Fruit fly (Drosophila melanogaster) whole organism, embryonic: Measurements from ENCODE around the gene CG12115.

Experiments
- Abd-B ChIP-seq: fragments of 200-800 bp; sonication (Bioruptor generic); optimal IDR thresholded peaks from 2 replicates; lab custom pipeline; 2018; ENCODE audit warnings: missing biosample characterization, mild to moderate bottlenecking, missing genetic modification characterization, moderate library complexity
- Aef1 ChIP-seq: fragments of 200-800 bp; sonication (Bioruptor generic); IDR thresholded peaks from 3 replicates; pipeline ENCODE4 v1.3.6; 2022; ENCODE audit warnings: missing biosample characterization, missing genetic modification characterization
- Atf6 ChIP-seq: fragments of 200-800 bp; sonication (Bioruptor generic); IDR thresholded peaks from 2 replicates; pipeline ENCODE4 v1.3.6; 2022; ENCODE audit warnings: missing biosample characterization, missing genetic modification characterization
- C15 ChIP-seq: fragments of 200-800 bp; sonication (Bioruptor generic); IDR thresholded peaks from 3 replicates; pipeline ENCODE4 v1.3.6; 2022; ENCODE audit warnings: missing biosample characterization, missing genetic modification characterization
- CG10366 ChIP-seq: fragments of 200-800 bp; sonication (Bioruptor generic); IDR thresholded peaks from 2 replicates; pipeline ENCODE4 v1.3.6; 2022; ENCODE audit warnings: missing biosample characterization, missing genetic modification characterization
- CG10654 ChIP-seq: fragments of 200-800 bp; sonication (Bioruptor generic); optimal IDR thresholded peaks from 2 replicates; lab custom pipeline; 2016; ENCODE audit warnings: missing biosample characterization, missing genetic modification characterization
- CG10959 ChIP-seq: fragments of 200-800 bp; sonication (Bioruptor generic); IDR thresholded peaks from 2 replicates; pipeline ENCODE4 v1.3.6; 2022; ENCODE audit warnings: missing biosample characterization, missing genetic modification characterization
- CG11456 ChIP-seq: fragments of 200-800 bp; sonication (Bioruptor generic); IDR thresholded peaks from 3 replicates; pipeline ENCODE4 v1.3.6; 2022; ENCODE audit warnings: missing biosample characterization, missing genetic modification characterization
- CG12071 ChIP-seq: fragments of 200-800 bp; sonication (Bioruptor generic); optimal IDR thresholded peaks from 3 replicates; lab custom pipeline; 2018; ENCODE audit warnings: missing biosample characterization, mild to moderate bottlenecking, missing genetic modification characterization
- CG12942 ChIP-seq: fragments of 200-800 bp; sonication (Bioruptor generic); optimal IDR thresholded peaks from 3 replicates; lab custom pipeline; 2016; ENCODE audit warnings: missing biosample characterization, missing genetic modification characterization
- CG15601 ChIP-seq: fragments of 200-800 bp; sonication (Bioruptor generic); optimal IDR thresholded peaks from 3 replicates; lab custom pipeline; 2019; ENCODE audit warnings: missing biosample characterization, mild to moderate bottlenecking, missing genetic modification characterization, moderate library complexity
- CG2116 ChIP-seq: fragments of 200-800 bp; sonication (Bioruptor generic); optimal IDR thresholded peaks from 3 replicates; lab custom pipeline; 2018; ENCODE audit warnings: missing biosample characterization, mild to moderate bottlenecking, missing genetic modification characterization
- CG3065 ChIP-seq: fragments of 200-800 bp; sonication (Bioruptor generic); optimal IDR thresholded peaks from 2 replicates; lab custom pipeline; 2016; ENCODE audit warnings: missing biosample characterization, missing genetic modification characterization
- CG3847 ChIP-seq: fragments of 200-800 bp; sonication (Bioruptor generic); IDR thresholded peaks from 2 replicates; pipeline ENCODE4 v1.3.6; 2022; ENCODE audit warnings: missing biosample characterization, missing genetic modification characterization
- CG3995 ChIP-seq: fragments of 200-800 bp; sonication (Bioruptor generic); optimal IDR thresholded peaks from 3 replicates; lab custom pipeline; 2016; ENCODE audit warnings: missing biosample characterization, missing genetic modification characterization
- CG42726 ChIP-seq: fragments of 200-800 bp; sonication (Bioruptor generic); IDR thresholded peaks from 2 replicates; pipeline ENCODE4 v1.3.6; 2022; ENCODE audit warnings: missing biosample characterization, missing genetic modification characterization; ENCODE audit not compliant: partially characterized antibody
- CG7556 ChIP-seq: fragments of 200-800 bp; sonication (Bioruptor generic); optimal IDR thresholded peaks from 2 replicates; lab custom pipeline; 2017; ENCODE audit warnings: missing biosample characterization, mild to moderate bottlenecking, missing genetic modification characterization
- CG7786 ChIP-seq: fragments of 200-800 bp; sonication (Bioruptor generic); optimal IDR thresholded peaks from 2 replicates; lab custom pipeline; 2016; ENCODE audit warnings: missing biosample characterization, missing genetic modification characterization
- CG9932 ChIP-seq: fragments of 200-800 bp; sonication (Bioruptor generic); IDR thresholded peaks from 2 replicates; pipeline ENCODE4 v1.3.6; 2022; ENCODE audit warnings: missing biosample characterization, missing genetic modification characterization
- Dbx ChIP-seq: fragments of 200-800 bp; sonication (Bioruptor generic); IDR thresholded peaks from 3 replicates; pipeline ENCODE4 v1.3.6; 2022; ENCODE audit warnings: missing biosample characterization, missing genetic modification characterization
- Dp ChIP-seq: fragments of 200-800 bp; sonication (Bioruptor generic); optimal IDR thresholded peaks from 2 replicates; lab custom pipeline; 2018; ENCODE audit warnings: missing biosample characterization, mild to moderate bottlenecking, missing genetic modification characterization, moderate library complexity
- Fer3 ChIP-seq: fragments of 200-800 bp; sonication (Bioruptor generic); optimal IDR thresholded peaks from 2 replicates; lab custom pipeline; 2018; ENCODE audit warnings: missing biosample characterization, mild to moderate bottlenecking, missing genetic modification characterization, moderate library complexity
- H2.0 ChIP-seq: fragments of 200-800 bp; sonication (Bioruptor generic); IDR thresholded peaks from 2 replicates; pipeline ENCODE4 v1.3.6; 2022; ENCODE audit warnings: missing biosample characterization, missing genetic modification characterization
- Hr51 ChIP-seq, 2 experiments: fragments of 200-800 bp; sonication (Bioruptor generic); optimal IDR thresholded peaks; 2 replicates in 1 of 2; 3 replicates in 1 of 2; lab custom pipeline; 2016 to 2018; ENCODE audit warnings: missing biosample characterization in 2 of 2, missing genetic modification characterization in 2 of 2, mild to moderate bottlenecking in 1 of 2, moderate library complexity in 1 of 2
- Hr78 ChIP-seq, 2 experiments: fragments of 200-800 bp in 1 of 2; fragments of >200 bp in 1 of 2; sonication (Bioruptor generic) in 1 of 2; optimal IDR thresholded peaks; 2 replicates each; lab custom pipeline; 2017 to 2019; ENCODE audit warnings: missing biosample characterization in 2 of 2, missing genetic modification characterization in 2 of 2, mild to moderate bottlenecking in 1 of 2, moderate library complexity in 1 of 2
- Optix ChIP-seq: fragments of 200-800 bp; sonication (Bioruptor generic); IDR thresholded peaks from 3 replicates; pipeline ENCODE4 v1.3.6; 2022; ENCODE audit warnings: missing biosample characterization, missing genetic modification characterization
- Sin3A ChIP-seq: fragments of >200 bp; optimal IDR thresholded peaks from 2 replicates; lab custom pipeline; 2018
- Xrp1 ChIP-seq: fragments of 200-800 bp; sonication (Bioruptor generic); IDR thresholded peaks from 2 replicates; pipeline ENCODE4 v1.3.6; 2022; ENCODE audit warnings: missing biosample characterization, missing genetic modification characterization
- ase ChIP-seq: fragments of 200-800 bp; sonication (Bioruptor generic); IDR thresholded peaks from 3 replicates; pipeline ENCODE4 v1.3.6; 2022; ENCODE audit warnings: missing biosample characterization, missing genetic modification characterization
- bigmax ChIP-seq: fragments of 200-800 bp; sonication (Bioruptor generic); optimal IDR thresholded peaks from 2 replicates; lab custom pipeline; 2018; ENCODE audit warnings: missing biosample characterization, mild to moderate bottlenecking, missing genetic modification characterization
- br ChIP-seq: fragments of >200 bp; optimal IDR thresholded peaks from 2 replicates; lab custom pipeline; 2017
- croc ChIP-seq: fragments of 200-800 bp; sonication (Bioruptor generic); conservative IDR thresholded peaks from 3 replicates; pipeline ENCODE4 v1.3.6; 2022; ENCODE audit warnings: missing biosample characterization, missing genetic modification characterization
- gem ChIP-seq: fragments of 200-800 bp; sonication (Bioruptor generic); optimal IDR thresholded peaks from 2 replicates; lab custom pipeline; 2019; ENCODE audit warnings: missing biosample characterization, mild to moderate bottlenecking, missing genetic modification characterization, moderate library complexity
- jing ChIP-seq: fragments of 200-800 bp; sonication (Bioruptor generic); optimal IDR thresholded peaks from 2 replicates; lab custom pipeline; 2018; ENCODE audit warnings: missing biosample characterization, mild to moderate bottlenecking, missing genetic modification characterization
- ranshi ChIP-seq: fragments of 200-800 bp; sonication (Bioruptor generic); IDR thresholded peaks from 2 replicates; pipeline ENCODE4 v1.3.6; 2022; ENCODE audit warnings: missing biosample characterization, missing genetic modification characterization
- sens ChIP-seq: fragments of 200-800 bp; sonication (Bioruptor generic); peaks from one replicate; lab custom pipeline; 2016; ENCODE audit warnings: missing biosample characterization, missing genetic modification characterization
- sug ChIP-seq: fragments of 200-800 bp; optimal IDR thresholded peaks from 2 replicates; lab custom pipeline; 2019; ENCODE audit warnings: missing biosample characterization, mild to moderate bottlenecking, missing genetic modification characterization, moderate library complexity
- tap ChIP-seq: fragments of 200-800 bp; optimal IDR thresholded peaks from 3 replicates; lab custom pipeline; 2019; ENCODE audit warnings: missing biosample characterization, mild to moderate bottlenecking, missing genetic modification characterization, moderate library complexity
- tio ChIP-seq: fragments of 200-800 bp; sonication (Bioruptor generic); optimal IDR thresholded peaks from 2 replicates; lab custom pipeline; 2017; ENCODE audit warnings: missing biosample characterization, missing genetic modification characterization, inconsistent platforms
- ttk ChIP-seq: fragments of 200-800 bp; sonication (Bioruptor generic); IDR thresholded peaks from 2 replicates; pipeline ENCODE4 v2.1.2; 2022; ENCODE audit warnings: missing biosample characterization, missing genetic modification characterization
- tx ChIP-seq: fragments of 200-800 bp; sonication (Bioruptor generic); optimal IDR thresholded peaks from 2 replicates; lab custom pipeline; 2016; ENCODE audit warnings: missing biosample characterization, missing genetic modification characterization
- vnd ChIP-seq: fragments of 200-800 bp; sonication (Bioruptor generic); IDR thresholded peaks from 3 replicates; pipeline ENCODE4 v1.3.6; 2022; ENCODE audit warnings: missing biosample characterization, missing genetic modification characterization; ENCODE audit not compliant: partially characterized antibody
- wek ChIP-seq: fragments of 200-800 bp; sonication (Bioruptor generic); optimal IDR thresholded peaks from 3 replicates; lab custom pipeline; 2018; ENCODE audit warnings: missing biosample characterization, mild to moderate bottlenecking, missing genetic modification characterization, moderate library complexity

CG12115 gene

dm6 chrX:9201866-9202681 lies 11.7 kb upstream of the CG12115 start (continued):
- TF ChIP-seq sug (peak; percentile 54), Xrp1 (GFP tag; lab: Robert Waterston, UW) (peak; percentile 63), croc (peak; percentile 42; the same call in 1 of the 3 replicates), Atf6 (GFP tag; lab: Robert Waterston, UW) (peak; percentile 88), CG10654 (GFP tag; lab: Kevin White, UChicago) (no peak), CG3847 (GFP tag; lab: Robert Waterston, UW) (peak; percentile 90), CG12071 (GFP tag; lab: Kevin White, UChicago) (peak; percentile 60), Fer3 (tag; lab: Kevin White, UChicago) (peak; percentile 87), Sin3A (lab: Kevin White, UChicago) (no peak), CG42726 (GFP tag; lab: Robert Waterston, UW) (no peak), Dp (no peak), CG10366 (GFP tag; lab: Robert Waterston, UW) (peak; percentile 77), CG7556 (GFP tag; lab: Kevin White, UChicago) (peak; percentile 83), CG3995 (GFP tag; lab: Kevin White, UChicago) (no peak), Dbx (peak; percentile 94), vnd (no peak), CG11456 (GFP tag; lab: Robert Waterston, UW) (peak; percentile 97), CG3065 (GFP tag; lab: Kevin White, UChicago) (no peak), CG9932 (GFP tag; lab: Robert Waterston, UW) (peak; percentile 95), Hr51 (GFP tag; optimal IDR thresholded peaks at IDR 0.05; lab: Kevin White, UChicago) (peak; percentile 2 to 76), Aef1 (GFP tag; lab: Robert Waterston, UW) (peak; percentile 71; the same call in 2 of the 3 replicates), tio (GFP tag; lab: Kevin White, UChicago) (no peak), Optix (GFP tag; lab: Robert Waterston, UW) (peak; percentile 45; the same call in 1 of the 3 replicates), jing (GFP tag; lab: Kevin White, UChicago) (peak; percentile 2), bigmax (GFP tag; lab: Kevin White, UChicago) (no peak), H2.0 (peak; percentile 75; the same call in 1 of the 2 replicates), br (lab: Kevin White, UChicago) (no peak), Abd-B (GFP tag; lab: Kevin White, UChicago) (peak; percentile 66), CG7786 (peak; percentile 31), ttk (peak; percentile 68), CG15601 (tag; lab: Kevin White, UChicago) (peak; percentile 96), CG12942 (GFP tag; lab: Kevin White, UChicago) (no peak), CG10959 (0 out of 2 replicates have a peak, but pooled peaks have one; percentile 38), CG2116 (GFP tag; lab: Kevin White, UChicago) (no peak), tx (no peak), C15 (peak; percentile 70), wek (GFP tag; lab: Kevin White, UChicago) (no peak), ranshi (GFP tag; lab: Robert Waterston, UW) (peak; percentile 65), ase (peak; percentile 59; the same call in 1 of the 3 replicates), Hr78 (GFP tag; optimal IDR thresholded peaks at IDR 0.05; lab: Kevin White, UChicago) (no peak), gem (tag; lab: Kevin White, UChicago) (peak; percentile 80), tap (tag; lab: Kevin White, UChicago) (peak; percentile 30), sens (GFP tag; lab: Kevin White, UChicago) (peak; percentile 73)
